Worm (Caenorhabditis elegans): ENCODE measurements around the gene unc-44.

ce11 chrIV:5990503-5990902, 15.1 kb downstream of the unc-44 start:
- no peak for TF ChIP-seq med-1 (GFP tag; optimal IDR thresholded peaks at IDR 0.05; ENCODE audit: insufficient read depth)
- no peak for TF ChIP-seq flt-1 (GFP tag; IDR thresholded peaks at IDR 0.05)
- TF ChIP-seq T22C8.4 (GFP tag; IDR thresholded peaks at IDR 0.05): no peak
